Fruit fly (Drosophila melanogaster) whole organism, wandering third instar larva: ENCODE data around the gene Tim13.
A peak's percentile ranks its signal among the peaks of the same experiment; 100 is the strongest.

Experiments used
- HLH106 ChIP-seq: fragments of 200-800 bp; optimal IDR thresholded peaks from 3 replicates; lab custom pipeline; 2019; ENCODE audit warnings: missing biosample characterization, mild to moderate bottlenecking, missing genetic modification characterization, moderate library complexity
- Hr78 ChIP-seq: fragments of >200 bp; optimal IDR thresholded peaks from 2 replicates; lab custom pipeline; 2017; ENCODE audit warnings: missing biosample characterization, missing genetic modification characterization
- OdsH ChIP-seq: fragments of 200-800 bp; sonication (Bioruptor generic); optimal IDR thresholded peaks from 2 replicates; lab custom pipeline; 2016; ENCODE audit warnings: missing biosample characterization, mild to moderate bottlenecking, missing genetic modification characterization
- Sp1 ChIP-seq: fragments of 200-800 bp; sonication (Bioruptor generic); optimal IDR thresholded peaks from 3 replicates; lab custom pipeline; 2019; ENCODE audit warnings: missing biosample characterization, mild to moderate bottlenecking, missing genetic modification characterization, moderate library complexity
- br ChIP-seq: fragments of 200-800 bp; sonication (Bioruptor generic); optimal IDR thresholded peaks from 2 replicates; lab custom pipeline; 2016; ENCODE audit warnings: missing biosample characterization, missing genetic modification characterization
- dl ChIP-seq, 2 experiments: fragments of 175-275, 200-275 bp in 1 of 2; fragments of 200-275 bp in 1 of 2; sonication (Bioruptor generic); optimal IDR thresholded peaks; lab custom pipeline; 2018; ENCODE audit warnings: mild to moderate bottlenecking in 2 of 2, missing biosample characterization in 2 of 2, missing genetic modification characterization in 2 of 2, moderate library complexity in 2 of 2; ENCODE audit not compliant: partially characterized antibody in 2 of 2, insufficient read depth in 1 of 2
- ey ChIP-seq: fragments of 200-800 bp; sonication (Bioruptor generic); optimal IDR thresholded peaks from 2 replicates; lab custom pipeline; 2016; ENCODE audit warnings: missing biosample characterization, missing genetic modification characterization
- pan ChIP-seq: fragments of >200 bp; optimal IDR thresholded peaks from 2 replicates; lab custom pipeline; 2017
- psq ChIP-seq: fragments of 200-800 bp; sonication (Bioruptor generic); optimal IDR thresholded peaks from 3 replicates; lab custom pipeline; 2017; ENCODE audit warnings: missing biosample characterization, mild to moderate bottlenecking, missing genetic modification characterization, moderate library complexity
- rgr ChIP-seq: fragments of 200-800 bp; sonication (Bioruptor generic); optimal IDR thresholded peaks from 3 replicates; lab custom pipeline; 2016; ENCODE audit warnings: missing biosample characterization, mild to moderate bottlenecking, missing genetic modification characterization
- tai ChIP-seq: sonication (Bioruptor generic); optimal IDR thresholded peaks from 2 replicates; lab custom pipeline; 2016; ENCODE audit warnings: missing biosample characterization, missing genetic modification characterization
- usp ChIP-seq: fragments of >200 bp; optimal IDR thresholded peaks from 2 replicates; lab custom pipeline; 2017; ENCODE audit warnings: missing biosample characterization, missing genetic modification characterization
- woc ChIP-seq: sonication (Bioruptor generic); optimal IDR thresholded peaks from 2 replicates; lab custom pipeline; 2016; ENCODE audit warnings: missing biosample characterization, mild to moderate bottlenecking, missing genetic modification characterization

- TF ChIP-seq rgr (GFP tag; lab: Kevin White, UChicago) (peak; percentile 73), Hr78 (GFP tag; lab: Kevin White, UChicago) (no peak), Sp1 (peak; percentile 60), psq (GFP tag; lab: Kevin White, UChicago) (peak; percentile 45), OdsH (GFP tag; lab: Kevin White, UChicago) (peak; percentile 5), pan (lab: Kevin White, UChicago) (no peak), ey (GFP tag; lab: Kevin White, UChicago) (no peak), HLH106 (tag; lab: Kevin White, UChicago) (peak; percentile 47), br (GFP tag; lab: Kevin White, UChicago) (peak; percentile 54), dl (GFP tag; optimal IDR thresholded peaks at IDR 0.05; lab: Kevin White, UChicago; ENCODE audit: insufficient read depth in 1 of 2, partially characterized antibody in 2 of 2) (no peak), usp (no peak), woc (GFP tag; lab: Kevin White, UChicago) (no peak), tai (GFP tag; lab: Kevin White, UChicago) (no peak)
Measured at dm6 chr3L:11822446-11823334, 48.4 kb upstream of the Tim13 start, which contains the start of gene RpL10Ab.
